Worm (Caenorhabditis elegans) whole organism, L1 larva: Measurements from ENCODE around the gene K11D12.13.

Experiments
- jun-1 ChIP-seq: fragments of 150-350 bp; optimal IDR thresholded peaks from 2 replicates; lab custom pipeline; 2014; ENCODE audit warnings: missing biosample characterization, missing genetic modification reagents, missing genetic modification characterization
- nhr-11 ChIP-seq: fragments of 150-350 bp; optimal IDR thresholded peaks from 2 replicates; lab custom pipeline; 2014; ENCODE audit warnings: missing biosample characterization, missing genetic modification characterization
- nhr-90 ChIP-seq: sonication (generic microtip); optimal IDR thresholded peaks from 2 replicates; lab custom pipeline; 2016; ENCODE audit warnings: mild to moderate bottlenecking, missing genetic modification characterization, missing compliant biosample characterization; ENCODE audit not compliant: poor library complexity
- unc-130 ChIP-seq: fragments of 150-350 bp; optimal IDR thresholded peaks from 2 replicates; lab custom pipeline; 2017; ENCODE audit warnings: missing biosample characterization, missing genetic modification characterization, inconsistent platforms
- unc-98 ChIP-seq: fragments of 200-800 bp; sonication (Bioruptor generic); IDR thresholded peaks from 2 replicates; pipeline ENCODE4 v1.3.6; 2022; ENCODE audit warnings: missing genetic modification characterization, missing compliant biosample characterization

- no peak for TF ChIP-seq jun-1 (tag; lab: Kevin White, UChicago)
- TF ChIP-seq unc-98 (GFP tag; lab: Robert Waterston, UW), result no peak
- no peak for TF ChIP-seq nhr-90 (tag; lab: Kevin White, UChicago)
- TF ChIP-seq unc-130 (tag; lab: Kevin White, UChicago), result no peak
- TF ChIP-seq nhr-11 (tag; lab: Kevin White, UChicago), result no peak
Observed at ce11 chrV:5050073-5050599, 16.9 kb downstream of the K11D12.13 start.
